Worm (Caenorhabditis elegans) whole organism, L2 larva: ENCODE data around the gene twk-17.

ENCODE experiments used
- F13H6.1 ChIP-seq: sonication (generic microtip); optimal IDR thresholded peaks from 2 replicates; lab custom pipeline; 2016; ENCODE audit warnings: missing genetic modification characterization, missing compliant biosample characterization
- R02D3.7 ChIP-seq: fragments of 150-350 bp; optimal IDR thresholded peaks from 2 replicates; lab custom pipeline; 2014; ENCODE audit warnings: missing biosample characterization, missing genetic modification characterization
- Y55F3AM.14 ChIP-seq: fragments of 200-800 bp; sonication (Bioruptor generic); optimal IDR thresholded peaks from 2 replicates; lab custom pipeline; 2018; ENCODE audit warnings: mild to moderate bottlenecking, missing genetic modification characterization, missing compliant biosample characterization
- alr-1 ChIP-seq: fragments of 150-350 bp; optimal IDR thresholded peaks from 2 replicates; lab custom pipeline; 2014; ENCODE audit warnings: missing biosample characterization, missing genetic modification characterization
- aly-2 ChIP-seq: fragments of 150-350 bp; optimal IDR thresholded peaks from 2 replicates; lab custom pipeline; 2014; ENCODE audit warnings: missing biosample characterization, missing genetic modification characterization
- ceh-16 ChIP-seq: fragments of 150-350 bp; optimal IDR thresholded peaks from 2 replicates; lab custom pipeline; 2014; ENCODE audit warnings: missing biosample characterization, missing genetic modification characterization
- ceh-82 ChIP-seq: fragments of 150-350 bp; optimal IDR thresholded peaks from 2 replicates; lab custom pipeline; 2014; ENCODE audit warnings: missing biosample characterization, missing genetic modification characterization
- dmd-4 ChIP-seq: sonication (generic microtip); optimal IDR thresholded peaks from 2 replicates; lab custom pipeline; 2017; ENCODE audit warnings: missing biosample characterization, missing genetic modification characterization
- elt-1 ChIP-seq: fragments of 150-350 bp; optimal IDR thresholded peaks from 2 replicates; lab custom pipeline; 2014; ENCODE audit warnings: missing biosample characterization, missing genetic modification characterization
- elt-3 ChIP-seq: sonication (generic microtip); optimal IDR thresholded peaks from 2 replicates; lab custom pipeline; 2017; ENCODE audit warnings: missing biosample characterization, missing genetic modification characterization
- fos-1 ChIP-seq: fragments of 150-350 bp; optimal IDR thresholded peaks from 2 replicates; lab custom pipeline; 2014; ENCODE audit warnings: missing biosample characterization, missing genetic modification characterization
- gmeb-1 ChIP-seq: fragments of 150-350 bp; optimal IDR thresholded peaks from 2 replicates; lab custom pipeline; 2014; ENCODE audit warnings: missing biosample characterization, missing genetic modification characterization
- lin-11 ChIP-seq: fragments of 150-350 bp; sonication (generic microtip); optimal IDR thresholded peaks from 2 replicates; lab custom pipeline; 2014; ENCODE audit warnings: missing biosample characterization, missing genetic modification characterization, inconsistent platforms, mixed read lengths
- lin-13 ChIP-seq: fragments of 150-350 bp; optimal IDR thresholded peaks from 2 replicates; lab custom pipeline; 2014; ENCODE audit warnings: missing biosample characterization, missing genetic modification reagents, missing genetic modification characterization
- lin-39 ChIP-seq: fragments of 150-350 bp; optimal IDR thresholded peaks from 2 replicates; lab custom pipeline; 2014; ENCODE audit warnings: missing biosample characterization, missing genetic modification reagents, missing genetic modification characterization
- lsy-2 ChIP-seq, 2 experiments: fragments of 150-350 bp in 1 of 2; sonication (generic microtip) in 1 of 2; optimal IDR thresholded peaks; 2 replicates each; lab custom pipeline; 2014 to 2017; ENCODE audit warnings: missing biosample characterization in 2 of 2, missing genetic modification characterization in 2 of 2
- mab-5 ChIP-seq: fragments of 150-350 bp; optimal IDR thresholded peaks from 2 replicates; lab custom pipeline; 2014; ENCODE audit warnings: missing biosample characterization, missing genetic modification characterization
- mbf-1 ChIP-seq: sonication (generic microtip); optimal IDR thresholded peaks from 2 replicates; lab custom pipeline; 2017; ENCODE audit warnings: missing biosample characterization, missing genetic modification characterization
- mdl-1 ChIP-seq, 2 experiments: fragments of 150-350 bp in 1 of 2; sonication (generic microtip) in 1 of 2; optimal IDR thresholded peaks; 2 replicates each; lab custom pipeline; 2017; ENCODE audit warnings: missing biosample characterization in 2 of 2, missing genetic modification characterization in 2 of 2
- nhr-12 ChIP-seq: fragments of 150-350 bp; optimal IDR thresholded peaks from 2 replicates; lab custom pipeline; 2014; ENCODE audit warnings: missing biosample characterization, missing genetic modification characterization
- nhr-129 ChIP-seq: fragments of 150-350 bp; optimal IDR thresholded peaks from 2 replicates; lab custom pipeline; 2014; ENCODE audit warnings: missing biosample characterization, missing genetic modification characterization
- nhr-21 ChIP-seq: fragments of 150-350 bp; optimal IDR thresholded peaks from 2 replicates; lab custom pipeline; 2014; ENCODE audit warnings: missing biosample characterization, missing genetic modification characterization
- nhr-23 ChIP-seq: fragments of 150-350 bp; optimal IDR thresholded peaks from 2 replicates; lab custom pipeline; 2014; ENCODE audit warnings: missing biosample characterization, missing genetic modification reagents, missing genetic modification characterization
- nhr-237 ChIP-seq: fragments of 150-350 bp; optimal IDR thresholded peaks from 2 replicates; lab custom pipeline; 2014; ENCODE audit warnings: missing biosample characterization, missing genetic modification characterization
- nhr-6 ChIP-seq: fragments of 150-350 bp; optimal IDR thresholded peaks from 2 replicates; lab custom pipeline; 2014; ENCODE audit warnings: missing biosample characterization, missing genetic modification characterization
- sem-4 ChIP-seq: fragments of 150-350 bp; optimal IDR thresholded peaks from 2 replicates; lab custom pipeline; 2014; ENCODE audit warnings: missing biosample characterization, missing genetic modification reagents, missing genetic modification characterization
- sma-3 ChIP-seq: sonication (generic microtip); optimal IDR thresholded peaks from 2 replicates; lab custom pipeline; 2016; ENCODE audit warnings: missing genetic modification reagents, missing genetic modification characterization, missing compliant biosample characterization
- snpc-4 ChIP-seq: fragments of 150-350 bp; optimal IDR thresholded peaks from 2 replicates; lab custom pipeline; 2014; ENCODE audit warnings: missing biosample characterization, missing genetic modification characterization
- unc-55 ChIP-seq: fragments of 150-350 bp; sonication (generic microtip); optimal IDR thresholded peaks from 3 replicates; lab custom pipeline; 2014; ENCODE audit warnings: missing biosample characterization, missing genetic modification reagents, missing genetic modification characterization
- ztf-1 ChIP-seq: fragments of 200-800 bp; sonication (Bioruptor generic); conservative IDR thresholded peaks from 2 replicates; pipeline ENCODE4 v1.3.6; 2022; ENCODE audit warnings: missing genetic modification characterization, missing compliant biosample characterization
- ztf-11 ChIP-seq: sonication (generic microtip); optimal IDR thresholded peaks from 2 replicates; lab custom pipeline; 2017; ENCODE audit warnings: missing biosample characterization, missing genetic modification characterization
- ztf-4 ChIP-seq: fragments of 150-350 bp; optimal IDR thresholded peaks from 2 replicates; lab custom pipeline; 2014; ENCODE audit warnings: missing biosample characterization, missing genetic modification characterization

twk-17 gene

DNA sequence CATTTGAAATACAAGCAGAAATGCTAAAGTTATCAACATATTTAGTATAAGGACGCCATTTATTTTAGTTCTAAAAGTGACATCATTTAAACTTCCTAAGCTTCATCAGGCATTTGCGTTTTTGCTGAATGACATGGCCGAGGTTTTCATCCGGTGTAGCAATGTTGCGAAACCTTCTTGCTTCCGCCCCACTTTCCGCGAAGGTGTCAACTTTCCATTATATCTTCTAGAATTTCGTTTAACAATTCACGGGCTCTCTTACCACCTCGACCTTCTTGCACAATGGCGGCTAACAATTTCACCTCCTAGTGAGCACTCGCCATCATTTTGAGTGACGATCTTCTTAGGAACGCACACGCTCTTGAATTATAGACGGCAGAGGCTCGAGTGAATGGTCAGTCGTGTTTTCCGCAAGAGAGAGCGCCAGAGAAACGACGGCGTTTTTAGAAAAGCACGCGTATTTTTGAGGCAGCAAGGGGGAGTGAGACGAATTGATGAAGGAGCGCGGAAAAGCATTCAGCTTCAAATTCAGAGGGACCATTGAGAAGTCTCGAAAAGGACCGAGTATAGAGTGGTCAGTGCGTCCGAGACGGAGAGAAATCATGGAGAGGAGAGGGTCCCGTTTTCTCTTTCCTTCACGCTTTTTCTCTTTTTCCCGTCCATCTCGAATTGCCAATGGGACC is 46.0 kb upstream of the twk-17 start (continued):
- TF ChIP-seq ceh-16 (tag; lab: Kevin White, UChicago) (no peak), gmeb-1 (tag; lab: Kevin White, UChicago) (no peak), ceh-82 (tag; lab: Kevin White, UChicago) (no peak), dmd-4 (tag; lab: Kevin White, UChicago) (no peak), nhr-23 (tag; lab: Kevin White, UChicago) (no peak), snpc-4 (tag; lab: Kevin White, UChicago) (no peak), nhr-6 (tag; lab: Kevin White, UChicago) (no peak)
- TF ChIP-seq, all 48 proteins: peak for 7

DNA sequence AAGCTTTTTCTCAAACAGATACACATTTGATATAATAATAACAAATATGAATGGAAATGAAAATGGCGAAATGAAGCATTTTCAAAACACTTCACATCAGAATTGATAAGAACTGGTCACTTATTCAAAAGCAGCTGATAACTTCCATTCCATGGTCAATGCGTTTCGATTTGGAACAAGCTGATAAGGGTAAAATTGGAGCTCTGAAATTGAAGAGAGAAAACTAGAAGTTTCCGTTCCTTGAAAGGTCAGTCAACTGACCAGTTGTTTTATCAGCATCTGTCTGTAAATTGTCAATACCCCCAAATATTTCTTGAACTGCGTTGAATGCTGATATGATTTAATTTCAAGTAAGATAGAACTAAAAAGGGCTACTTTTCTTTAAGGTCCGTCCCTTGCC is 44.4 kb upstream of the twk-17 start:
- TF ChIP-seq ztf-11 (no peak), Y55F3AM.14 (GFP tag; lab: Kevin White, UChicago) (no peak), nhr-23 (tag; lab: Kevin White, UChicago) (no peak), nhr-21 (tag; lab: Kevin White, UChicago) (no peak), ztf-4 (tag; lab: Kevin White, UChicago) (no peak), alr-1 (tag; lab: Kevin White, UChicago) (no peak), mdl-1 (tag; optimal IDR thresholded peaks at IDR 0.05; lab: Kevin White, UChicago) (no peak)

DNA sequence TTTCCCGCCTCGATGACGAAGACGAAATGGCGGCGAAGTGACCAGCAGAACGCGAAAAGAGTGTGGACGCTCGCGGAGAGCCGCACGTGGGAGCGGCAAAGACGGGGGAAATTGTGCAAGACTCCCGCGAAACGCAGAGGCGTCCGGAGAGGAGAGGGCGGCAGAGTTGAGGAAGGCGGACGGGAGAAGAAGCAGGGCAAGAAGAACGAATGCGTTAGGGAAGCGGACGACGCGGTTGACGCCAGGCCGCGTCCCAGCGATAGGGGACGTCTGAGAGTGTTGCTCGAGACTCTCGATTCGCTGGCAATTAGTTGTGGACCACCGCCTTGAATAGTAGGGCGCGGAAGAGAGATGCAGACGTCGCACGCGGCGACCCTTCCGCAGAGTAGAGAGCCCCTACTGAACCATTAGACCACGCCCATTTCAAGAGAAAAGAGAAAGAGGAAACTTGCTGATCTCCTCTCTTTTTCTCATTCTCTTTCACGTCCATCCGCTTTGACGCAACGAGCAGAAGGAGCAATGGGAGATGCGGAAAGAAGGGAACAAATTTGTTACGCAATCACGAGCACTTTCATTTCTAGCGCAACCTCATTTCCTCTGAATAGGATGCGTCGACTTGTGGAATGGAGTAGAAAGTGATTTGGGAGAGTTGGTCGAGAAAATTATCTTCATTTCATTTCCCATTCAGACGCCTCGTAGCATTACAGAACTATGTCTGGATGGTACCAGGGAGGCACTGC is 43.5 kb upstream of the twk-17 start:
- no peak for TF ChIP-seq nhr-6 (tag; lab: Kevin White, UChicago)
- no peak for TF ChIP-seq lin-11 (tag; lab: Kevin White, UChicago)
- peak in 1 of 2 experiments; percentile 24 for TF ChIP-seq mdl-1 (tag; optimal IDR thresholded peaks at IDR 0.05; lab: Kevin White, UChicago)
- peak; percentile 31 for TF ChIP-seq F13H6.1 (tag; lab: Kevin White, UChicago)

DNA sequence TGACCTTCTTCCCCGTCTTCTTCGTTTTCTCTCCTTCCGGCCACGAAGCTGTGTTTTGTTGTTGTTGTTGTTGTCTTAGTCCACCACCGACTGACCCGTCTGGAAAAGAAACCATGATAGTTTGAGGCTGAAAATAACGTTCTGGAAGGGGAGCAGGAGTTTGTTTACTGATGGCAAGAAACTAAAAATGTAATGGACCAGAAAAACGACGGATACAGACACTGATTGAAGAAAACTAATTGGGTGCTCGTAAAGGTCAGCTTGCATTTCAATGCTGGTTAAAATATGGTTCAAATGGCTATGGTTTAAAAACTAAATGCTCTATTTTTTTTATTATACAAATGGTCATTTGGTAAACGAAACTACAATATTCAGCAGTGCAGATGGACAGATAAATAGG is 37.4 kb upstream of the twk-17 start, which contains the start of gene F26A10.2:
TSS of gene F26A10.2 (minus strand) at position 101 of the 400 bp plus-strand sequence.
- TF ChIP-seq nhr-129 (no peak), fos-1 (tag; lab: Kevin White, UChicago) (no peak), mab-5 (tag; lab: Kevin White, UChicago) (no peak)

DNA sequence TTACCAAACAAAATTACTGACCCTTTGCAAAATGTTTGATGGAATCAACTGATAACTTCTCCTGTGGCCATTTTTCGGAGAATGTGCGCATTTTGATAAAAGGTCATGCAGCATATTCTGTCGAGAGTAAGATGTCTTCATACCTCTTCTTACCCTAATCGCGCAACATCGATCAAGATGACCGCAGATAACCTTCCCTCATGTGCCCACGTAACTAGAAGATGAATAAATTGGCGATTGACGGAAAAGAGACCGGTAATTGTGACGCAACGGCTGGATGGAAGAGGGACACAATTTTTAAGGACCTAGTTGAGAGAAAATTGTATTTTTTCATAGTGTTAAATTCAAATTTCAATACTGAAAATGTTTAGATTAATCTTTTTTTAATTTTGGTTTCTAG is 32.9 kb upstream of the twk-17 start:
- TF ChIP-seq aly-2 (tag; lab: Kevin White, UChicago) (no peak), mdl-1 (tag; optimal IDR thresholded peaks at IDR 0.05; lab: Kevin White, UChicago) (no peak), lin-11 (tag; lab: Kevin White, UChicago) (no peak), elt-1 (tag; lab: Kevin White, UChicago) (no peak), sma-3 (GFP tag; lab: Kevin White, UChicago) (no peak), fos-1 (tag; lab: Kevin White, UChicago) (no peak), mab-5 (tag; lab: Kevin White, UChicago) (no peak), R02D3.7 (no peak)
- TF ChIP-seq, all 48 proteins: peak for 0

DNA sequence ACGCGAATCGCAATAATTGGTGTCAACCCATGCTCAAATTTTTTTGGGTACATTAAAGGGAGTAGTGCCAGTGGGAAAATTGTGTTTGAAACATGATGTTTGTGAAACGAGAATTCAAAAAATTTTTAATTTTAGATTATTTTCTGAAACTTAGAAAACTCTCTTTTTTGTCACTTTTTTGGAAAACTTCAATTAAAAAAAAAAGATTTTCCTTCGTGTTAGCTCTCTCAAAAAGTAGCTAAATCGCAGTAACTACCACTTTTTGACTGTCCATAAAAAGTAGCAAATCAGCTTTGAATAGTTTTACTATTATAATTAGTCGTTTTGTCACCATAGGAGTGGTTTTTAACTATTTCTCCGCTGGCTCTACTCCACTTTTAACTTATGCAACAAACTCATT is 32.5 kb upstream of the twk-17 start:
- no peak for TF ChIP-seq mdl-1 (tag; optimal IDR thresholded peaks at IDR 0.05; lab: Kevin White, UChicago)
- TF ChIP-seq ceh-82 (tag; lab: Kevin White, UChicago), result no peak
- TF ChIP-seq lsy-2 (tag; optimal IDR thresholded peaks at IDR 0.05; lab: Kevin White, UChicago), result no peak
- TF ChIP-seq unc-55 (GFP tag; lab: Kevin White, UChicago), result no peak
- TF ChIP-seq dmd-4 (tag; lab: Kevin White, UChicago), result no peak
- no peak for TF ChIP-seq ztf-11
- TF ChIP-seq ztf-1 (GFP tag; lab: Robert Waterston, UW), result no peak
- TF ChIP-seq lin-39, result no peak
- TF ChIP-seq nhr-12, result no peak
- no peak for TF ChIP-seq mbf-1 (tag; lab: Kevin White, UChicago)
- TF ChIP-seq sem-4, result no peak
- no peak for TF ChIP-seq nhr-21 (tag; lab: Kevin White, UChicago)
- no peak for TF ChIP-seq elt-3 (tag; lab: Kevin White, UChicago)
- TF ChIP-seq F13H6.1 (tag; lab: Kevin White, UChicago), result no peak
- TF ChIP-seq lin-13, result no peak
- TF ChIP-seq nhr-237 (tag; lab: Kevin White, UChicago), result no peak
